Worm (Caenorhabditis elegans) whole organism, L2 larva: ENCODE data around the gene tyr-6.

ENCODE experiments used
- C34F6.9 ChIP-seq: fragments of 150-350 bp; optimal IDR thresholded peaks from 2 replicates; lab custom pipeline; 2014; ENCODE audit warnings: missing biosample characterization, missing genetic modification characterization
- F13H6.1 ChIP-seq: sonication (generic microtip); optimal IDR thresholded peaks from 2 replicates; lab custom pipeline; 2016; ENCODE audit warnings: missing genetic modification characterization, missing compliant biosample characterization
- ZK546.5 ChIP-seq: sonication (generic microtip); optimal IDR thresholded peaks from 2 replicates; lab custom pipeline; 2017; ENCODE audit warnings: missing biosample characterization, missing genetic modification characterization
- aly-2 ChIP-seq: fragments of 150-350 bp; optimal IDR thresholded peaks from 2 replicates; lab custom pipeline; 2014; ENCODE audit warnings: missing biosample characterization, missing genetic modification characterization
- ama-1 ChIP-seq: fragments of 150-350 bp; optimal IDR thresholded peaks from 2 replicates; lab custom pipeline; 2018; ENCODE audit warnings: inconsistent platforms
- egl-27 ChIP-seq: sonication (generic microtip); optimal IDR thresholded peaks from 3 replicates; lab custom pipeline; 2017; ENCODE audit warnings: missing biosample characterization, missing genetic modification reagents, missing genetic modification characterization
- elt-1 ChIP-seq: fragments of 150-350 bp; optimal IDR thresholded peaks from 2 replicates; lab custom pipeline; 2014; ENCODE audit warnings: missing biosample characterization, missing genetic modification characterization
- lin-11 ChIP-seq: fragments of 150-350 bp; sonication (generic microtip); optimal IDR thresholded peaks from 2 replicates; lab custom pipeline; 2014; ENCODE audit warnings: missing biosample characterization, missing genetic modification characterization, inconsistent platforms, mixed read lengths
- lsy-2 ChIP-seq, 2 experiments: fragments of 150-350 bp in 1 of 2; sonication (generic microtip) in 1 of 2; optimal IDR thresholded peaks; 2 replicates each; lab custom pipeline; 2014 to 2017; ENCODE audit warnings: missing biosample characterization in 2 of 2, missing genetic modification characterization in 2 of 2
- nhr-237 ChIP-seq: fragments of 150-350 bp; optimal IDR thresholded peaks from 2 replicates; lab custom pipeline; 2014; ENCODE audit warnings: missing biosample characterization, missing genetic modification characterization
- nhr-77 ChIP-seq: fragments of 150-350 bp; optimal IDR thresholded peaks from 2 replicates; lab custom pipeline; 2014; ENCODE audit warnings: missing biosample characterization, missing genetic modification characterization

- TF ChIP-seq nhr-77 (tag; lab: Kevin White, UChicago) (no peak), F13H6.1 (no peak), lin-11 (no peak), ZK546.5 (tag; lab: Kevin White, UChicago) (no peak), elt-1 (tag; lab: Kevin White, UChicago) (no peak), nhr-237 (tag; lab: Kevin White, UChicago) (no peak), ama-1 (lab: Kevin White, UChicago) (no peak), egl-27 (no peak), lsy-2 (tag; optimal IDR thresholded peaks at IDR 0.05; lab: Kevin White, UChicago) (no peak), C34F6.9 (no peak), aly-2 (tag; lab: Kevin White, UChicago) (no peak)
These were observed 42.1 kb downstream of the tyr-6 start, which contains the start of gene ddi-1 for ce11 chrIV:6522305-6522917.
